Worm (Caenorhabditis elegans): ENCODE data around the gene Y55F3C.9.

Gene Y55F3C.9

DNA sequence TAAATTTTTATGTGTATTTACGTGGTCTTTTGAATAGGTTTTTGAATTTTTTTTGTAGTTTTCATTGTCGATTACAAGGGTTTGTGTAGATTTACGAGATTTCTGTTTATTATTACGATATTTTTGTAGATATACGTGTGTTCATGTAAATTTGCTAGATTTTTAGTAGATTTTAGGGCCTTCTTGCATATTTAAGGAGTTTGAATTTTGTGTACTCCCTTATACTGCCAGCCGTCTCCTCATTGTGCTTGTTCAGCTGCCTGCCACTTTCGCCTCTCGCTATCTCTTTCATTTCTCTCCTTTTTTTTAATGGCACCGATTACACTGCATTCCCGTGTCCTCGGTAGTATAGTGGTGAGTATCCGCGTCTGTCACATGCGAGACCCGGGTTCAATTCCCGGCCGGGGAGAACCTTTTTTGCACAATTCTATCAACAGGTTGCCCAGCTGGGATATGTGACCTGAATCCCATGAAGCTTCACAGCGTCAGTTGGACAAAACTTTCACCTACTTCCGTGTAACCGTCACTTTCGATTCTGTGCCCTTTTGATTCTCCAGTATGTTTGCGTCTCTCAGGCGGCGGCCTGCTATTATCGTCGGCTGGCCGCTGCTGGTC is 45.2 kb downstream of the Y55F3C.9 start (continued):
- peak; percentile 48 for TF ChIP-seq tlf-1 (GFP tag; optimal IDR thresholded peaks at IDR 0.05)
- TF ChIP-seq ceh-100 (GFP tag; IDR thresholded peaks at IDR 0.05), result peak; percentile 61
- TF ChIP-seq let-526 (GFP tag; IDR thresholded peaks at IDR 0.05), result no peak
- TF ChIP-seq snpc-1.3 (tag; optimal IDR thresholded peaks at IDR 0.05; ENCODE audit: insufficient read depth), result peak; percentile 26
- 0 out of 2 replicates have a peak, but pooled peaks have one; percentile 77 for TF ChIP-seq aptf-3 (GFP tag; IDR thresholded peaks at IDR 0.05)
- TF ChIP-seq hmg-20 (GFP tag; IDR thresholded peaks at IDR 0.05), result peak; percentile 65
- peak in 1 of 2 experiments; percentile 5 for TF ChIP-seq let-607 (tag; optimal IDR thresholded peaks at IDR 0.05)
- no peak for TF ChIP-seq bed-2 (GFP tag; IDR thresholded peaks at IDR 0.05)
- no peak for TF ChIP-seq lag-1 (GFP tag; IDR thresholded peaks at IDR 0.05)
- TF ChIP-seq nhr-90 (tag; optimal IDR thresholded peaks at IDR 0.05), result peak; percentile 86
- TF ChIP-seq him-1 (tag; optimal IDR thresholded peaks at IDR 0.05), result peak; percentile 80
- no peak for TF ChIP-seq nhr-120 (GFP tag; IDR thresholded peaks at IDR 0.05)
- TF ChIP-seq madf-3 (GFP tag; IDR thresholded peaks at IDR 0.05), result no peak
- peak; percentile 26 for TF ChIP-seq hlh-12 (tag; optimal IDR thresholded peaks at IDR 0.05)
- TF ChIP-seq F57A8.1 (GFP tag; optimal IDR thresholded peaks at IDR 0.05), result peak; percentile 76
- peak; percentile 82 for TF ChIP-seq zim-3 (tag; optimal IDR thresholded peaks at IDR 0.05)
- TF ChIP-seq B0261.1 (tag; optimal IDR thresholded peaks at IDR 0.05), result peak; percentile 93
- TF ChIP-seq ceh-27 (GFP tag; optimal IDR thresholded peaks at IDR 0.05), result peak; percentile 75
- TF ChIP-seq pbrm-1 (GFP tag; IDR thresholded peaks at IDR 0.05), result peak; percentile 77
- TF ChIP-seq C06A6.2 (GFP tag; conservative IDR thresholded peaks at IDR 0.05), result 0 out of 2 replicates have a peak, but pooled peaks have one; percentile 42

DNA sequence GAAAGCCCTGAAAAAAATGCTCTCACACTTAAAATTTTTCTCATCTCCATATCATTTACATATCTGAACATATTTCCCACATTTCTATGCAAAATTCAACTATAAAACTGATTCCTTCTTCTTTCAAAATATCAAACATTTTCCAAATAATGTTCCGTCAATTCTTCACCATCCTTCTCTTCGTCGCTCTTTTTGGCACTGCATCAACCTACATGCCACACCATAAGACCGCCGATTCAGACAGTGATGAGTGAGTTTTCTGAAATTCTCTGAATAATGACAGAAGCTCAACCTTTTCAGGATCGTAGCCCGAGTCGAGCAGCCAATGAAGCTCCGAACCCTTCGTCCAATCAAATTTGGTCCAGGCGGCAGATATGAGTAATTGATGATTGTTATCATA is 51.7 kb downstream of the Y55F3C.9 start, which contains the start of gene K11H12.5:
Gene K11H12.5 (plus strand): TSS at position 301 of the 400 bp plus-strand sequence.
- TF ChIP-seq snpc-4 (GFP tag; optimal IDR thresholded peaks at IDR 0.05) (no peak), snpc-4 (tag; optimal IDR thresholded peaks at IDR 0.05) (no peak), attf-3 (GFP tag; conservative IDR thresholded peaks at IDR 0.05) (no peak), hsf-1 (GFP tag; IDR thresholded peaks at IDR 0.05) (no peak), nhr-120 (GFP tag; IDR thresholded peaks at IDR 0.05) (no peak), die-1 (tag; optimal IDR thresholded peaks at IDR 0.05) (no peak), Y95B8A.8 (GFP tag; IDR thresholded peaks at IDR 0.05) (no peak), Y79H2A.3 (GFP tag; conservative IDR thresholded peaks at IDR 0.05) (no peak), sptf-2 (GFP tag; optimal IDR thresholded peaks at IDR 0.05) (no peak), nhr-90 (tag; optimal IDR thresholded peaks at IDR 0.05) (no peak), ceh-91 (GFP tag; IDR thresholded peaks at IDR 0.05) (no peak), F33H1.4 (GFP tag; IDR thresholded peaks at IDR 0.05) (no peak), ztf-28 (GFP tag; IDR thresholded peaks at IDR 0.05) (no peak)

DNA sequence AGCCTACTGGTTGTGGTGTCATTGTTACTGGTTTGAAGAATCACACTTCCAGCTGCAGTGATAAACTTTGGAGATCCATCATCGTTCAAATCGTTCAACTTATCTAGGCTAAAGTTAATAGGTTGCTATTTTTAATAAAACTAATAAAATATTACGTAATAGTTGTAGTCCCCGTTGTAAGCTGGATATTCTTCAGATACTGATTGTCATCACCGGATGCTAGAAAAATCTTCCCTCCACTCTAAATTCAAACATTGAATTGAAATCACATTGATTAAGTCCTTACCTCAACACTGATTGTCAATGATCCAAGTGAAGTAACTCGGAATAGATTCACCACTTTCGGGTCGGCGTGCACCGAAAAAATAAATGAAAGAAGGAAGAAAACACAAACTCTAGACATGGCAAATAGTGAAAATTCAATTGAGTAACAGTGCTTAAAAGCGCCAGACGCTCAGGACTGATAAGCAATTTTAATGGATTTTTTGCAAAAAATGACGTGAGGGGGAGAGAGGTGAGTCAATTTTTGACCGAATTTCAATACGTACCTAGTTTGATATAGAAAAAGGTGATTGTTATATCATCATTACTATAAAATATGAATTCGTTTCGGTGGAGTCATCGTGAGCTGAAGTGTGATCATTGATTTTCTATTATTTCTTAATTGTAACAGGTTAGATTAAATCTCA is 52.4 kb downstream of the Y55F3C.9 start, which contains the start of the genes K11H12.4 and K11H12.10:
Gene K11H12.4 (minus strand): TSS at position 413 of the 689 bp plus-strand sequence.
Gene K11H12.10 (plus strand): TSS at position 605 of the 689 bp plus-strand sequence.
- TF ChIP-seq attf-6 (GFP tag; IDR thresholded peaks at IDR 0.05) (no peak), F49E8.2 (tag; optimal IDR thresholded peaks at IDR 0.05; ENCODE audit: insufficient read depth) (no peak), dox-1 (GFP tag; IDR thresholded peaks at IDR 0.05) (0 out of 2 replicates have a peak, but pooled peaks have one; percentile 16), F57A8.1 (GFP tag; optimal IDR thresholded peaks at IDR 0.05) (no peak), ZK185.1 (tag; optimal IDR thresholded peaks at IDR 0.05; ENCODE audit: poor library complexity, severe bottlenecking) (no peak), nhr-80 (tag; optimal IDR thresholded peaks at IDR 0.05) (peak; percentile 57), mel-28 (tag; optimal IDR thresholded peaks at IDR 0.05; ENCODE audit: borderline replicate concordance) (no peak), rcor-1 (GFP tag; IDR thresholded peaks at IDR 0.05) (no peak)

Data from whole organism, young adult.